Worm (Caenorhabditis elegans): ENCODE data around the gene B0416.11.

ce11 chrX:9311225-9311624 lies 28.3 kb upstream of the B0416.11 start, which contains the start of gene H29C22.1:
- no peak for TF ChIP-seq ceh-28 (tag; optimal IDR thresholded peaks at IDR 0.05)
- TF ChIP-seq unc-39 (tag; optimal IDR thresholded peaks at IDR 0.05), result no peak
- TF ChIP-seq mdl-1 (tag; optimal IDR thresholded peaks at IDR 0.05), result no peak
- no peak for TF ChIP-seq tbx-2 (tag; optimal IDR thresholded peaks at IDR 0.05)
